Fruit fly (Drosophila melanogaster) whole organism, embryonic: ENCODE measurements around the gene CG4991.
A peak's percentile ranks its signal among the peaks of the same experiment; 100 is the strongest.

Source experiments
- ATbp ChIP-seq: fragments of 200-800 bp; sonication (Bioruptor generic); optimal IDR thresholded peaks from 2 replicates; lab custom pipeline; 2017; ENCODE audit warnings: missing biosample characterization, mild to moderate bottlenecking, missing genetic modification characterization, missing genetic modification reagents
- Aef1 ChIP-seq: fragments of 200-800 bp; sonication (Bioruptor generic); IDR thresholded peaks from 3 replicates; pipeline ENCODE4 v1.3.6; 2022; ENCODE audit warnings: missing biosample characterization, missing genetic modification characterization
- Atf6 ChIP-seq: fragments of 200-800 bp; sonication (Bioruptor generic); IDR thresholded peaks from 2 replicates; pipeline ENCODE4 v1.3.6; 2022; ENCODE audit warnings: missing biosample characterization, missing genetic modification characterization
- BEAF-32 ChIP-seq: fragments of 200-800 bp; sonication (Bioruptor generic); optimal IDR thresholded peaks from 3 replicates; lab custom pipeline; 2017; ENCODE audit warnings: missing biosample characterization, missing genetic modification characterization, mild to moderate bottlenecking, moderate library complexity, missing genetic modification reagents
- Bgb ChIP-seq: fragments of 200-800 bp; sonication (Bioruptor generic); IDR thresholded peaks from 2 replicates; pipeline ENCODE4 v1.3.6; 2022; ENCODE audit warnings: missing biosample characterization, missing genetic modification characterization; ENCODE audit not compliant: partially characterized antibody
- CG11398 ChIP-seq: fragments of 200-800 bp; sonication (Bioruptor generic); optimal IDR thresholded peaks from 2 replicates; lab custom pipeline; 2016; ENCODE audit warnings: missing biosample characterization, missing genetic modification characterization
- CG12104 ChIP-seq: fragments of 200-800 bp; sonication (Bioruptor generic); optimal IDR thresholded peaks from 3 replicates; lab custom pipeline; 2016; ENCODE audit warnings: missing biosample characterization, missing genetic modification characterization
- CG12219 ChIP-seq: fragments of 200-800 bp; sonication (Bioruptor generic); optimal IDR thresholded peaks from 3 replicates; lab custom pipeline; 2018; ENCODE audit warnings: missing biosample characterization, mild to moderate bottlenecking, missing genetic modification characterization
- CG13123 ChIP-seq: fragments of 200-800 bp; sonication (Bioruptor generic); optimal IDR thresholded peaks from 2 replicates; lab custom pipeline; 2016; ENCODE audit warnings: missing biosample characterization, missing genetic modification characterization
- CG13894 ChIP-seq: fragments of 200-800 bp; sonication (Bioruptor generic); optimal IDR thresholded peaks from 3 replicates; lab custom pipeline; 2018; ENCODE audit warnings: missing biosample characterization, mild to moderate bottlenecking, missing genetic modification characterization, moderate library complexity
- CG14667 ChIP-seq: fragments of 200-800 bp; sonication (Bioruptor generic); IDR thresholded peaks from 2 replicates; pipeline ENCODE4 v1.3.6; 2022; ENCODE audit warnings: missing biosample characterization, missing genetic modification characterization
- CG1529 ChIP-seq: fragments of 200-800 bp; sonication (Bioruptor generic); optimal IDR thresholded peaks from 3 replicates; lab custom pipeline; 2018; ENCODE audit warnings: missing biosample characterization, missing genetic modification characterization
- CG1603 ChIP-seq: fragments of 200-800 bp; sonication (Bioruptor generic); optimal IDR thresholded peaks from 2 replicates; lab custom pipeline; 2019; ENCODE audit warnings: missing biosample characterization, mild to moderate bottlenecking, missing genetic modification characterization, moderate library complexity
- CG16813 ChIP-seq: fragments of 200-800 bp; sonication (Bioruptor generic); IDR thresholded peaks from 3 replicates; pipeline ENCODE4 v1.3.6; 2022; ENCODE audit warnings: missing biosample characterization, missing genetic modification characterization; ENCODE audit not compliant: partially characterized antibody
- CG17361 ChIP-seq: fragments of 200-800 bp; sonication (Bioruptor generic); IDR thresholded peaks from 3 replicates; pipeline ENCODE4 v1.3.6; 2022; ENCODE audit warnings: missing biosample characterization, missing genetic modification characterization
- CG17829 ChIP-seq: fragments of 200-800 bp; optimal IDR thresholded peaks from 2 replicates; lab custom pipeline; 2019; ENCODE audit warnings: missing biosample characterization, mild to moderate bottlenecking, missing genetic modification characterization, moderate library complexity
- CG17912 ChIP-seq: fragments of 200-800 bp; sonication (Bioruptor generic); optimal IDR thresholded peaks from 2 replicates; lab custom pipeline; 2018; ENCODE audit warnings: missing biosample characterization, mild to moderate bottlenecking, missing genetic modification characterization
- CG2116 ChIP-seq: fragments of 200-800 bp; sonication (Bioruptor generic); optimal IDR thresholded peaks from 3 replicates; lab custom pipeline; 2018; ENCODE audit warnings: missing biosample characterization, mild to moderate bottlenecking, missing genetic modification characterization
- CG2202 ChIP-seq: fragments of 200-800 bp; sonication (Bioruptor generic); optimal IDR thresholded peaks from 2 replicates; lab custom pipeline; 2018; ENCODE audit warnings: missing biosample characterization, mild to moderate bottlenecking, missing genetic modification characterization
- CG33557 ChIP-seq: fragments of 200-800 bp; sonication (Bioruptor generic); optimal IDR thresholded peaks from 2 replicates; lab custom pipeline; 2019; ENCODE audit warnings: missing biosample characterization, mild to moderate bottlenecking, missing genetic modification characterization, moderate library complexity
- CG5180 ChIP-seq: fragments of 200-800 bp; sonication (Bioruptor generic); optimal IDR thresholded peaks from 3 replicates; lab custom pipeline; 2017; ENCODE audit warnings: missing biosample characterization, missing genetic modification characterization, mild to moderate bottlenecking, moderate library complexity, missing genetic modification reagents
- Camta ChIP-seq: fragments of 200-800 bp; sonication (Bioruptor generic); optimal IDR thresholded peaks from 2 replicates; lab custom pipeline; 2016; ENCODE audit warnings: missing biosample characterization, missing genetic modification characterization
- Dp ChIP-seq: fragments of 200-800 bp; sonication (Bioruptor generic); optimal IDR thresholded peaks from 2 replicates; lab custom pipeline; 2018; ENCODE audit warnings: missing biosample characterization, mild to moderate bottlenecking, missing genetic modification characterization, moderate library complexity
- Eip74EF ChIP-seq, 2 experiments: fragments of 200-800 bp in 1 of 2; fragments of >200 bp in 1 of 2; sonication (Bioruptor generic) in 1 of 2; optimal IDR thresholded peaks; 2 replicates each; lab custom pipeline; 2017 to 2019; ENCODE audit warnings: missing biosample characterization in 2 of 2, missing genetic modification characterization in 2 of 2, mild to moderate bottlenecking in 1 of 2, moderate library complexity in 1 of 2
- Hmx ChIP-seq: fragments of 200-800 bp; sonication (Bioruptor generic); optimal IDR thresholded peaks from 2 replicates; lab custom pipeline; 2016; ENCODE audit warnings: missing biosample characterization, missing genetic modification characterization
- Hr51 ChIP-seq, 2 experiments: fragments of 200-800 bp; sonication (Bioruptor generic); optimal IDR thresholded peaks; 2 replicates in 1 of 2; 3 replicates in 1 of 2; lab custom pipeline; 2016 to 2018; ENCODE audit warnings: missing biosample characterization in 2 of 2, missing genetic modification characterization in 2 of 2, mild to moderate bottlenecking in 1 of 2, moderate library complexity in 1 of 2
- Nf-YC ChIP-seq: fragments of 200-800 bp; optimal IDR thresholded peaks from 3 replicates; lab custom pipeline; 2019; ENCODE audit warnings: missing biosample characterization, mild to moderate bottlenecking, missing genetic modification characterization, moderate library complexity
- Oaz ChIP-seq: fragments of 200-800 bp; sonication (Bioruptor generic); IDR thresholded peaks from 2 replicates; pipeline ENCODE4 v1.3.6; 2022; ENCODE audit warnings: missing biosample characterization, missing genetic modification characterization
- Ptx1 ChIP-seq: fragments of 200-800 bp; sonication (Bioruptor generic); IDR thresholded peaks from 2 replicates; pipeline ENCODE4 v1.3.6; 2022; ENCODE audit warnings: missing biosample characterization, missing genetic modification characterization
- Sry-δ ChIP-seq: fragments of 200-800 bp; sonication (Bioruptor generic); optimal IDR thresholded peaks from 2 replicates; lab custom pipeline; 2016; ENCODE audit warnings: missing biosample characterization, missing genetic modification characterization
- amos ChIP-seq: fragments of 200-800 bp; sonication (Bioruptor generic); IDR thresholded peaks from 2 replicates; pipeline ENCODE4 v1.3.6; 2022; ENCODE audit warnings: missing biosample characterization, missing genetic modification characterization; ENCODE audit not compliant: partially characterized antibody
- dmrt99B ChIP-seq: fragments of 200-800 bp; sonication (Bioruptor generic); optimal IDR thresholded peaks from 2 replicates; lab custom pipeline; 2018; ENCODE audit warnings: missing biosample characterization, mild to moderate bottlenecking, missing genetic modification characterization, moderate library complexity
- emc ChIP-seq: fragments of 200-800 bp; sonication (Bioruptor generic); optimal IDR thresholded peaks from 2 replicates; lab custom pipeline; 2016; ENCODE audit warnings: missing biosample characterization, missing genetic modification characterization
- esg ChIP-seq: fragments of 200-800 bp; sonication (Bioruptor generic); conservative IDR thresholded peaks from 2 replicates; pipeline ENCODE4 v1.3.6; 2022; ENCODE audit warnings: missing biosample characterization, missing genetic modification characterization
- gce ChIP-seq: fragments of 200-800 bp; sonication (Bioruptor generic); IDR thresholded peaks from 3 replicates; pipeline ENCODE4 v1.3.6; 2022; ENCODE audit warnings: missing biosample characterization, missing genetic modification characterization
- grn ChIP-seq: fragments of 200-800 bp; sonication (Bioruptor generic); optimal IDR thresholded peaks from 3 replicates; lab custom pipeline; 2017; ENCODE audit warnings: missing biosample characterization, missing genetic modification characterization
- hkb ChIP-seq, 2 experiments: fragments of 200-800 bp in 1 of 2; fragments of >200 bp in 1 of 2; sonication (Bioruptor generic) in 1 of 2; IDR thresholded peaks in 1 of 2; optimal IDR thresholded peaks in 1 of 2; 2 replicates each; pipeline versions ENCODE4 v1.3.6 to Lab custom; 2017 to 2022; ENCODE audit warnings: missing biosample characterization in 1 of 2, missing genetic modification characterization in 1 of 2
- luna ChIP-seq: fragments of 200-800 bp; sonication (Bioruptor generic); optimal IDR thresholded peaks from 2 replicates; lab custom pipeline; 2016; ENCODE audit warnings: missing biosample characterization, missing genetic modification characterization
- pita ChIP-seq: fragments of 200-800 bp; sonication (Bioruptor generic); optimal IDR thresholded peaks from 2 replicates; lab custom pipeline; 2017; ENCODE audit warnings: missing biosample characterization, mild to moderate bottlenecking, missing genetic modification characterization
- prd ChIP-seq, 3 experiments: fragments of >200 bp in 2 of 3; fragments of 200-800 bp in 1 of 3; sonication (Bioruptor generic) in 1 of 3; optimal IDR thresholded peaks in 2 of 3; IDR thresholded peaks in 1 of 3; 2 replicates in 2 of 3; 3 replicates in 1 of 3; pipeline versions ENCODE4 v1.3.6 to Lab custom; 2017 to 2022; ENCODE audit warnings: missing biosample characterization in 1 of 3, missing genetic modification characterization in 1 of 3
- pzg ChIP-seq: fragments of 200-800 bp; sonication (Bioruptor generic); optimal IDR thresholded peaks from 3 replicates; lab custom pipeline; 2018; ENCODE audit warnings: missing biosample characterization, mild to moderate bottlenecking, missing genetic modification characterization, moderate library complexity
- repo ChIP-seq: fragments of 200-800 bp; sonication (Bioruptor generic); optimal IDR thresholded peaks from 2 replicates; lab custom pipeline; 2016; ENCODE audit warnings: missing biosample characterization, missing genetic modification characterization
- sens-2 ChIP-seq: fragments of 200-800 bp; sonication (Bioruptor generic); IDR thresholded peaks from 2 replicates; pipeline ENCODE4 v1.3.6; 2022; ENCODE audit warnings: missing biosample characterization, missing genetic modification characterization
- sr ChIP-seq: fragments of 200-800 bp; sonication (Bioruptor generic); IDR thresholded peaks from 3 replicates; pipeline ENCODE4 v1.3.6; 2022; ENCODE audit warnings: missing biosample characterization, missing genetic modification characterization
- ttk ChIP-seq: fragments of 200-800 bp; sonication (Bioruptor generic); IDR thresholded peaks from 2 replicates; pipeline ENCODE4 v2.1.2; 2022; ENCODE audit warnings: missing biosample characterization, missing genetic modification characterization
- vfl ChIP-seq: fragments of 200-800 bp; sonication (Bioruptor generic); optimal IDR thresholded peaks from 2 replicates; lab custom pipeline; 2016; ENCODE audit warnings: missing biosample characterization, missing genetic modification characterization
- vnd ChIP-seq: fragments of 200-800 bp; sonication (Bioruptor generic); IDR thresholded peaks from 3 replicates; pipeline ENCODE4 v1.3.6; 2022; ENCODE audit warnings: missing biosample characterization, missing genetic modification characterization; ENCODE audit not compliant: partially characterized antibody
- z ChIP-seq: fragments of 200-800 bp; sonication (Bioruptor generic); IDR thresholded peaks from 3 replicates; pipeline ENCODE4 v1.3.6; 2022; ENCODE audit warnings: missing biosample characterization, missing genetic modification characterization

CG4991 gene

dm6 chrX:17123545-17124203 lies 32.0 kb downstream of the CG4991 start (continued):
- TF ChIP-seq CG1603 (peak; percentile 84), Hr51 (GFP tag; optimal IDR thresholded peaks at IDR 0.05; lab: Kevin White, UChicago) (peak; percentile 53 to 86), Camta (GFP tag; lab: Kevin White, UChicago) (no peak), CG13123 (GFP tag; lab: Kevin White, UChicago) (no peak), CG2116 (GFP tag; lab: Kevin White, UChicago) (no peak), Ptx1 (GFP tag; lab: Robert Waterston, UW) (peak; percentile 72), pzg (GFP tag; lab: Kevin White, UChicago) (no peak), pita (GFP tag; lab: Kevin White, UChicago) (no peak), CG11398 (GFP tag; lab: Kevin White, UChicago) (peak; percentile 7), luna (GFP tag; lab: Kevin White, UChicago) (no peak), CG17829 (tag; lab: Kevin White, UChicago) (peak; percentile 74), vfl (GFP tag; lab: Kevin White, UChicago) (peak; percentile 11), CG14667 (GFP tag; lab: Robert Waterston, UW) (peak; percentile 37; the same call in 1 of the 2 replicates), Sry-δ (GFP tag; lab: Kevin White, UChicago) (no peak), Atf6 (GFP tag; lab: Robert Waterston, UW) (peak; percentile 62; the same call in 1 of the 2 replicates), sens-2 (GFP tag; lab: Robert Waterston, UW) (peak; percentile 72), CG1529 (GFP tag; lab: Kevin White, UChicago) (peak; percentile 58), CG2202 (peak; percentile 37), Dp (GFP tag; lab: Kevin White, UChicago) (no peak), Aef1 (GFP tag; lab: Robert Waterston, UW) (peak; percentile 42; the same call in 2 of the 3 replicates), CG12104 (peak; percentile 32), esg (GFP tag; lab: Robert Waterston, UW) (peak; percentile 65), emc (GFP tag; lab: Kevin White, UChicago) (no peak), Oaz (peak; percentile 61), z (GFP tag; lab: Robert Waterston, UW) (no peak), sr (GFP tag; lab: Robert Waterston, UW) (no peak), vnd (GFP tag; lab: Robert Waterston, UW) (no peak), Hmx (no peak), repo (GFP tag; lab: Kevin White, UChicago) (no peak), hkb (optimal IDR thresholded peaks at IDR 0.05; lab: Kevin White, UChicago) (no peak), hkb (GFP tag; IDR thresholded peaks at IDR 0.05; lab: Robert Waterston, UW) (peak; percentile 79), CG5180 (peak; percentile 64), CG33557 (no peak), CG16813 (no peak), Eip74EF (GFP tag; optimal IDR thresholded peaks at IDR 0.05; lab: Kevin White, UChicago) (peak in 1 of 2 experiments; percentile 77), prd (optimal IDR thresholded peaks at IDR 0.05; lab: Kevin White, UChicago) (no peak), prd (GFP tag; IDR thresholded peaks at IDR 0.05; lab: Robert Waterston, UW) (peak; percentile 73), CG17912 (GFP tag; lab: Kevin White, UChicago) (no peak), ATbp (GFP tag; lab: Kevin White, UChicago) (peak; percentile 47), CG13894 (tag; lab: Kevin White, UChicago) (peak; percentile 57), Bgb (GFP tag; lab: Robert Waterston, UW) (no peak), Nf-YC (no peak), ttk (GFP tag; lab: Robert Waterston, UW) (peak; percentile 57), amos (GFP tag; lab: Robert Waterston, UW) (no peak; the same call in 1 of the 2 replicates), gce (GFP tag; lab: Robert Waterston, UW) (no peak), CG12219 (GFP tag; lab: Kevin White, UChicago) (peak; percentile 63), CG17361 (GFP tag; lab: Robert Waterston, UW) (peak; percentile 76; the same call in 2 of the 3 replicates), BEAF-32 (GFP tag; lab: Kevin White, UChicago) (no peak), grn (GFP tag; lab: Kevin White, UChicago) (no peak), dmrt99B (tag; lab: Kevin White, UChicago) (peak; percentile 82)
